Worm (Caenorhabditis elegans) whole organism, L3 larva: ENCODE data around the gene srt-12.

Experiments used
- ZK546.5 ChIP-seq: sonication (generic microtip); optimal IDR thresholded peaks from 2 replicates; lab custom pipeline; 2017; ENCODE audit warnings: missing biosample characterization, missing genetic modification characterization
- ceh-82 ChIP-seq: fragments of 150-350 bp; optimal IDR thresholded peaks from 2 replicates; lab custom pipeline; 2014; ENCODE audit warnings: missing biosample characterization, missing genetic modification characterization
- elt-3 ChIP-seq, 3 experiments: fragments of 150-350 bp in 1 of 3; sonication (generic microtip) in 2 of 3; optimal IDR thresholded peaks; 2 replicates in 2 of 3; 4 replicates in 1 of 3; lab custom pipeline; 2014 to 2017; ENCODE audit warnings: missing biosample characterization in 3 of 3, missing genetic modification characterization in 3 of 3
- nhr-12 ChIP-seq: fragments of 150-350 bp; optimal IDR thresholded peaks from 2 replicates; lab custom pipeline; 2014; ENCODE audit warnings: missing biosample characterization, missing genetic modification characterization
- nhr-237 ChIP-seq: fragments of 150-350 bp; optimal IDR thresholded peaks from 2 replicates; lab custom pipeline; 2014; ENCODE audit warnings: missing biosample characterization, missing genetic modification characterization
- pha-4 ChIP-seq: fragments of 150-350 bp; optimal IDR thresholded peaks from 2 replicates; lab custom pipeline; 2014; ENCODE audit warnings: missing biosample characterization, missing genetic modification reagents, missing genetic modification characterization
- sea-2 ChIP-seq: fragments of 150-350 bp; sonication (generic microtip); optimal IDR thresholded peaks from 4 replicates; lab custom pipeline; 2014; ENCODE audit warnings: missing biosample characterization, missing genetic modification reagents, missing genetic modification characterization
- zag-1 ChIP-seq: fragments of 150-350 bp; optimal IDR thresholded peaks from 2 replicates; lab custom pipeline; 2014; ENCODE audit warnings: missing biosample characterization, missing genetic modification characterization

ce11 chrV:4250047-4250446 lies 7.7 kb upstream of the srt-12 start, which contains the start of gene srt-13:
- TF ChIP-seq elt-3 (tag; optimal IDR thresholded peaks at IDR 0.05; lab: Kevin White, UChicago) (no peak), ZK546.5 (tag; lab: Kevin White, UChicago) (no peak), zag-1 (tag; lab: Kevin White, UChicago) (no peak), ceh-82 (tag; lab: Kevin White, UChicago) (no peak), pha-4 (tag; lab: Kevin White, UChicago) (no peak), nhr-12 (tag; lab: Kevin White, UChicago) (no peak), sea-2 (GFP tag; lab: Kevin White, UChicago) (no peak), nhr-237 (tag; lab: Kevin White, UChicago) (no peak)
